Worm (Caenorhabditis elegans) whole organism, late embryonic: Measurements from ENCODE around the gene fbxc-19.
"Not testable (repeated sequence)": the region's sequence is repeated elsewhere in the genome, so short reads cannot be mapped to it uniquely, and the experiment has no call there.

Experiments
- ahr-1 ChIP-seq: sonication (generic microtip); optimal IDR thresholded peaks from 2 replicates; lab custom pipeline; 2016; ENCODE audit warnings: missing genetic modification characterization, missing compliant biosample characterization
- ceh-2 ChIP-seq: sonication (generic microtip); optimal IDR thresholded peaks from 2 replicates; lab custom pipeline; 2016; ENCODE audit warnings: missing genotype, missing genetic modification characterization, missing compliant biosample characterization
- ceh-34 ChIP-seq: sonication (generic microtip); optimal IDR thresholded peaks from 2 replicates; lab custom pipeline; 2016; ENCODE audit warnings: mild to moderate bottlenecking, missing genetic modification characterization, missing compliant biosample characterization
- ceh-9 ChIP-seq: sonication (generic microtip); optimal IDR thresholded peaks from 2 replicates; lab custom pipeline; 2016; ENCODE audit warnings: mild to moderate bottlenecking, missing genetic modification characterization, inconsistent platforms, missing compliant biosample characterization
- dve-1 ChIP-seq: sonication (generic microtip); optimal IDR thresholded peaks from 2 replicates; lab custom pipeline; 2017; ENCODE audit warnings: antibody characterized with exemption, mild to moderate bottlenecking, missing genetic modification characterization, missing compliant biosample characterization
- fax-1 ChIP-seq: sonication (generic microtip); optimal IDR thresholded peaks from 2 replicates; lab custom pipeline; 2016; ENCODE audit warnings: missing genotype, missing genetic modification characterization, missing compliant biosample characterization
- hlh-15 ChIP-seq: sonication (generic microtip); optimal IDR thresholded peaks from 2 replicates; lab custom pipeline; 2016; ENCODE audit warnings: missing genetic modification characterization, missing compliant biosample characterization
- madf-2 ChIP-seq: sonication (generic microtip); optimal IDR thresholded peaks from 2 replicates; lab custom pipeline; 2017; ENCODE audit warnings: missing genetic modification characterization, missing compliant biosample characterization
- mec-3 ChIP-seq: sonication (generic microtip); optimal IDR thresholded peaks from 2 replicates; lab custom pipeline; 2016; ENCODE audit warnings: borderline replicate concordance, missing genetic modification characterization, missing compliant biosample characterization
- pag-3 ChIP-seq: sonication (generic microtip); optimal IDR thresholded peaks from 2 replicates; lab custom pipeline; 2016; ENCODE audit warnings: missing compliant biosample characterization, missing genetic modification characterization, borderline replicate concordance
- pha-4 ChIP-seq: fragments of 150-350 bp; optimal IDR thresholded peaks from 2 replicates; lab custom pipeline; 2018; ENCODE audit warnings: missing biosample characterization, missing genetic modification reagents, missing genetic modification characterization
- pqm-1 ChIP-seq: sonication (generic microtip); optimal IDR thresholded peaks from 2 replicates; lab custom pipeline; 2016; ENCODE audit warnings: missing genetic modification characterization, missing compliant biosample characterization
- tbx-2 ChIP-seq: sonication (generic microtip); optimal IDR thresholded peaks from 2 replicates; lab custom pipeline; 2016; ENCODE audit warnings: missing genetic modification characterization, missing compliant biosample characterization
- ttx-3 ChIP-seq: sonication (generic microtip); optimal IDR thresholded peaks from 2 replicates; lab custom pipeline; 2016; ENCODE audit warnings: missing genetic modification reagents, missing genetic modification characterization, missing compliant biosample characterization

ce11 chrII:1824329-1824728 lies 4.0 kb downstream of the fbxc-19 start, which contains the start of gene math-41:
- not testable (repeated sequence) for TF ChIP-seq tbx-2 (tag; lab: Kevin White, UChicago); ahr-1 (tag; lab: Kevin White, UChicago); pag-3 (tag; lab: Kevin White, UChicago); dve-1 (tag; lab: Kevin White, UChicago); ceh-34 (tag; lab: Kevin White, UChicago); hlh-15 (tag; lab: Kevin White, UChicago); ceh-2 (tag; lab: Kevin White, UChicago); pha-4 (tag; lab: Kevin White, UChicago); mec-3 (tag; lab: Kevin White, UChicago); pqm-1 (tag; lab: Kevin White, UChicago); ttx-3 (tag; lab: Kevin White, UChicago); fax-1; madf-2 (tag; lab: Kevin White, UChicago); ceh-9
